Fruit fly (Drosophila melanogaster) whole organism, embryonic: ENCODE measurements around the gene CG43054.

Experiments used
- Antp ChIP-seq: fragments of 200-800 bp; sonication (Bioruptor generic); optimal IDR thresholded peaks from 3 replicates; lab custom pipeline; 2016; ENCODE audit warnings: missing biosample characterization, missing genetic modification characterization
- Atf3 ChIP-seq: fragments of 200-800 bp; sonication (Bioruptor generic); optimal IDR thresholded peaks from 3 replicates; lab custom pipeline; 2016; ENCODE audit warnings: missing biosample characterization, missing genetic modification characterization
- BtbVII ChIP-seq: fragments of 200-800 bp; sonication (Bioruptor generic); optimal IDR thresholded peaks from 3 replicates; lab custom pipeline; 2017; ENCODE audit warnings: missing biosample characterization, mild to moderate bottlenecking, missing genetic modification characterization
- CG10209 ChIP-seq: fragments of 200-800 bp; sonication (Bioruptor generic); optimal IDR thresholded peaks from 3 replicates; lab custom pipeline; 2017; ENCODE audit warnings: missing biosample characterization, mild to moderate bottlenecking, missing genetic modification characterization, missing genetic modification reagents
- CG10267 ChIP-seq: fragments of 200-800 bp; sonication (Bioruptor generic); optimal IDR thresholded peaks from 2 replicates; lab custom pipeline; 2018; ENCODE audit warnings: missing biosample characterization, mild to moderate bottlenecking, missing genetic modification characterization, moderate library complexity
- CG13287 ChIP-seq: fragments of 200-800 bp; sonication (Bioruptor generic); IDR thresholded peaks from 2 replicates; pipeline ENCODE4 v1.3.6; 2022; ENCODE audit warnings: missing biosample characterization, missing genetic modification characterization; ENCODE audit not compliant: partially characterized antibody
- CG15696 ChIP-seq: fragments of 200-800 bp; sonication (Bioruptor generic); optimal IDR thresholded peaks from 2 replicates; lab custom pipeline; 2019; ENCODE audit warnings: missing biosample characterization, mild to moderate bottlenecking, missing genetic modification characterization, moderate library complexity
- CG17802 ChIP-seq: fragments of 200-800 bp; sonication (Bioruptor generic); optimal IDR thresholded peaks from 2 replicates; lab custom pipeline; 2018; ENCODE audit warnings: missing biosample characterization, mild to moderate bottlenecking, missing genetic modification characterization, moderate library complexity
- CG2678 ChIP-seq: fragments of 200-800 bp; sonication (Bioruptor generic); optimal IDR thresholded peaks from 3 replicates; lab custom pipeline; 2019; ENCODE audit warnings: missing biosample characterization, mild to moderate bottlenecking, missing genetic modification characterization, moderate library complexity
- CG3065 ChIP-seq: fragments of 200-800 bp; sonication (Bioruptor generic); optimal IDR thresholded peaks from 2 replicates; lab custom pipeline; 2016; ENCODE audit warnings: missing biosample characterization, missing genetic modification characterization
- CG32532 ChIP-seq: fragments of 200-800 bp; sonication (Bioruptor generic); IDR thresholded peaks from 2 replicates; pipeline ENCODE4 v1.3.6; 2022; ENCODE audit warnings: missing biosample characterization, missing genetic modification characterization
- CG33557 ChIP-seq: fragments of 200-800 bp; sonication (Bioruptor generic); optimal IDR thresholded peaks from 2 replicates; lab custom pipeline; 2019; ENCODE audit warnings: missing biosample characterization, mild to moderate bottlenecking, missing genetic modification characterization, moderate library complexity
- CG3847 ChIP-seq: fragments of 200-800 bp; sonication (Bioruptor generic); IDR thresholded peaks from 2 replicates; pipeline ENCODE4 v1.3.6; 2022; ENCODE audit warnings: missing biosample characterization, missing genetic modification characterization
- CG3995 ChIP-seq: fragments of 200-800 bp; sonication (Bioruptor generic); optimal IDR thresholded peaks from 3 replicates; lab custom pipeline; 2016; ENCODE audit warnings: missing biosample characterization, missing genetic modification characterization
- CG5180 ChIP-seq: fragments of 200-800 bp; sonication (Bioruptor generic); optimal IDR thresholded peaks from 3 replicates; lab custom pipeline; 2017; ENCODE audit warnings: missing biosample characterization, missing genetic modification characterization, mild to moderate bottlenecking, moderate library complexity, missing genetic modification reagents
- CG6272 ChIP-seq: fragments of 200-800 bp; sonication (Bioruptor generic); IDR thresholded peaks from 2 replicates; pipeline ENCODE4 v1.3.6; 2022; ENCODE audit warnings: missing biosample characterization, missing genetic modification characterization
- CG7372 ChIP-seq: fragments of 200-800 bp; sonication (Bioruptor generic); IDR thresholded peaks from 2 replicates; pipeline ENCODE4 v1.3.6; 2022; ENCODE audit warnings: missing biosample characterization, missing genetic modification characterization
- CrebB ChIP-seq: fragments of 200-800 bp; sonication (Bioruptor generic); optimal IDR thresholded peaks from 3 replicates; lab custom pipeline; 2018; ENCODE audit warnings: missing biosample characterization, mild to moderate bottlenecking, missing genetic modification characterization
- Deaf1 ChIP-seq: fragments of 200-800 bp; optimal IDR thresholded peaks from 3 replicates; lab custom pipeline; 2019; ENCODE audit warnings: missing biosample characterization, mild to moderate bottlenecking, missing genetic modification characterization, moderate library complexity
- Dip2 ChIP-seq: fragments of 200-800 bp; sonication (Bioruptor generic); IDR thresholded peaks from 2 replicates; pipeline ENCODE4 v1.3.6; 2022; ENCODE audit warnings: missing biosample characterization, missing genetic modification characterization
- Doc2 ChIP-seq: fragments of 200-800 bp; sonication (Bioruptor generic); IDR thresholded peaks from 2 replicates; pipeline ENCODE4 v1.3.6; 2022; ENCODE audit warnings: missing biosample characterization, missing genetic modification characterization
- Hand ChIP-seq: fragments of 200-800 bp; sonication (Bioruptor generic); optimal IDR thresholded peaks from 2 replicates; lab custom pipeline; 2017; ENCODE audit warnings: mild to moderate bottlenecking, missing biosample characterization, missing genetic modification reagents, missing genetic modification characterization
- Hey ChIP-seq: fragments of 200-800 bp; sonication (Bioruptor generic); optimal IDR thresholded peaks from 3 replicates; lab custom pipeline; 2018; ENCODE audit warnings: missing biosample characterization, mild to moderate bottlenecking, missing genetic modification characterization
- Hr3 ChIP-seq: fragments of 200-800 bp; sonication (Bioruptor generic); optimal IDR thresholded peaks from 3 replicates; lab custom pipeline; 2016; ENCODE audit warnings: missing biosample characterization, missing genetic modification characterization
- Nf-YB ChIP-seq: fragments of 200-800 bp; sonication (Bioruptor generic); optimal IDR thresholded peaks from 3 replicates; lab custom pipeline; 2019; ENCODE audit warnings: missing biosample characterization, mild to moderate bottlenecking, missing genetic modification characterization, moderate library complexity
- Vsx1 ChIP-seq: fragments of 200-800 bp; sonication (Bioruptor generic); optimal IDR thresholded peaks from 2 replicates; lab custom pipeline; 2017; ENCODE audit warnings: missing biosample characterization, mild to moderate bottlenecking, missing genetic modification characterization, missing genetic modification reagents
- Xbp1 ChIP-seq: fragments of 200-800 bp; sonication (Bioruptor generic); optimal IDR thresholded peaks from 3 replicates; lab custom pipeline; 2016; ENCODE audit warnings: missing biosample characterization, mild to moderate bottlenecking, missing genetic modification characterization
- bsh ChIP-seq, 2 experiments: fragments of 200-800 bp; sonication (Bioruptor generic); optimal IDR thresholded peaks; 2 replicates each; lab custom pipeline; 2017 to 2018; ENCODE audit warnings: mild to moderate bottlenecking in 2 of 2, missing biosample characterization in 2 of 2, missing genetic modification characterization in 2 of 2, moderate library complexity in 1 of 2
- cg ChIP-seq: fragments of 200-800 bp; sonication (Bioruptor generic); optimal IDR thresholded peaks from 3 replicates; lab custom pipeline; 2019; ENCODE audit warnings: missing biosample characterization, mild to moderate bottlenecking, missing genetic modification characterization, moderate library complexity
- crc ChIP-seq: fragments of 200-800 bp; sonication (Bioruptor generic); optimal IDR thresholded peaks from 2 replicates; lab custom pipeline; 2016; ENCODE audit warnings: missing biosample characterization, missing genetic modification characterization
- dimm ChIP-seq: fragments of 200-800 bp; sonication (Bioruptor generic); IDR thresholded peaks from 2 replicates; pipeline ENCODE4 v1.3.6; 2022; ENCODE audit warnings: missing biosample characterization, missing genetic modification characterization
- dmrt99B ChIP-seq: fragments of 200-800 bp; sonication (Bioruptor generic); optimal IDR thresholded peaks from 2 replicates; lab custom pipeline; 2018; ENCODE audit warnings: missing biosample characterization, mild to moderate bottlenecking, missing genetic modification characterization, moderate library complexity
- ewg ChIP-seq: fragments of 200-800 bp; sonication (Bioruptor generic); optimal IDR thresholded peaks from 3 replicates; lab custom pipeline; 2017; ENCODE audit warnings: mild to moderate bottlenecking, missing biosample characterization, missing genetic modification reagents, missing genetic modification characterization
- gce ChIP-seq: fragments of 200-800 bp; sonication (Bioruptor generic); IDR thresholded peaks from 3 replicates; pipeline ENCODE4 v1.3.6; 2022; ENCODE audit warnings: missing biosample characterization, missing genetic modification characterization
- grau ChIP-seq: fragments of 200-800 bp; optimal IDR thresholded peaks from 3 replicates; lab custom pipeline; 2019; ENCODE audit warnings: missing biosample characterization, mild to moderate bottlenecking, missing genetic modification characterization, moderate library complexity
- hth ChIP-seq: fragments of >200 bp; optimal IDR thresholded peaks from 2 replicates; lab custom pipeline; 2017; ENCODE audit warnings: inconsistent platforms
- kay ChIP-seq: fragments of 200-800 bp; sonication (Bioruptor generic); optimal IDR thresholded peaks from 2 replicates; lab custom pipeline; 2016; ENCODE audit warnings: missing biosample characterization, missing genetic modification characterization
- kni ChIP-seq: fragments of 200-800 bp; sonication (Bioruptor generic); optimal IDR thresholded peaks from 3 replicates; lab custom pipeline; 2017; ENCODE audit warnings: mild to moderate bottlenecking, missing biosample characterization, missing genetic modification reagents, missing genetic modification characterization
- lmd ChIP-seq: fragments of 200-800 bp; sonication (Bioruptor generic); IDR thresholded peaks from 2 replicates; pipeline ENCODE4 v1.3.6; 2022; ENCODE audit warnings: missing biosample characterization, missing genetic modification characterization
- luna ChIP-seq: fragments of 200-800 bp; sonication (Bioruptor generic); optimal IDR thresholded peaks from 2 replicates; lab custom pipeline; 2016; ENCODE audit warnings: missing biosample characterization, missing genetic modification characterization
- phol ChIP-seq: fragments of 200-800 bp; sonication (Bioruptor generic); optimal IDR thresholded peaks from 3 replicates; lab custom pipeline; 2018; ENCODE audit warnings: missing biosample characterization, mild to moderate bottlenecking, missing genetic modification characterization, moderate library complexity
- psq ChIP-seq: fragments of 200-800 bp; sonication (Bioruptor generic); optimal IDR thresholded peaks from 2 replicates; lab custom pipeline; 2017; ENCODE audit warnings: missing biosample characterization, missing genetic modification characterization
- rib ChIP-seq: fragments of 200-800 bp; sonication (Bioruptor generic); IDR thresholded peaks from 2 replicates; pipeline ENCODE4 v1.3.6; 2022; ENCODE audit warnings: missing biosample characterization, missing genetic modification characterization
- run ChIP-seq: fragments of 200-800 bp; sonication (Bioruptor generic); optimal IDR thresholded peaks from 3 replicates; lab custom pipeline; 2018; ENCODE audit warnings: missing biosample characterization, mild to moderate bottlenecking, missing genetic modification characterization
- sc ChIP-seq, 3 experiments: fragments of >200 bp in 2 of 3; fragments of 200-800 bp in 1 of 3; sonication (Bioruptor generic) in 1 of 3; optimal IDR thresholded peaks; 2 replicates in 2 of 3; 3 replicates in 1 of 3; lab custom pipeline; 2017; ENCODE audit warnings: mild to moderate bottlenecking in 1 of 3, missing biosample characterization in 1 of 3, missing genetic modification characterization in 1 of 3, missing genetic modification reagents in 1 of 3
- sens-2 ChIP-seq: fragments of 200-800 bp; sonication (Bioruptor generic); IDR thresholded peaks from 2 replicates; pipeline ENCODE4 v1.3.6; 2022; ENCODE audit warnings: missing biosample characterization, missing genetic modification characterization
- shn ChIP-seq: fragments of 200-800 bp; sonication (Bioruptor generic); optimal IDR thresholded peaks from 3 replicates; lab custom pipeline; 2016; ENCODE audit warnings: missing biosample characterization, missing genetic modification characterization
- slp2 ChIP-seq: fragments of 200-800 bp; sonication (Bioruptor generic); optimal IDR thresholded peaks from 2 replicates; lab custom pipeline; 2016; ENCODE audit warnings: missing biosample characterization, missing genetic modification characterization

Gene CG43054

dm6 chr2L:17588173-17589082 lies 39.2 kb upstream of the CG43054 start (continued):
- peak; percentile 38 for TF ChIP-seq Hr3
- TF ChIP-seq grau (tag; lab: Kevin White, UChicago): peak; percentile 72
- TF ChIP-seq kni (GFP tag; lab: Kevin White, UChicago): peak; percentile 32
- no peak for TF ChIP-seq shn
- peak; percentile 46 for TF ChIP-seq Nf-YB (GFP tag; lab: Kevin White, UChicago)
- TF ChIP-seq CG7372 (GFP tag; lab: Robert Waterston, UW): no peak
- TF ChIP-seq Dip2 (GFP tag; lab: Robert Waterston, UW): no peak
- TF ChIP-seq CrebB: no peak
- no peak for TF ChIP-seq crc
- TF ChIP-seq rib (GFP tag; lab: Robert Waterston, UW): no peak
- TF ChIP-seq run (tag; lab: Kevin White, UChicago): no peak
- peak; percentile 82 for TF ChIP-seq CG2678
- TF ChIP-seq Antp (GFP tag; lab: Kevin White, UChicago): no peak
- TF ChIP-seq bsh (GFP tag; optimal IDR thresholded peaks at IDR 0.05; lab: Kevin White, UChicago): peak in 1 of 2 experiments; percentile 47
- no peak for TF ChIP-seq CG17802 (tag; lab: Kevin White, UChicago)
- peak; percentile 55 for TF ChIP-seq CG33557 (GFP tag; lab: Kevin White, UChicago)
- no peak for TF ChIP-seq sc (optimal IDR thresholded peaks at IDR 0.05; lab: Kevin White, UChicago)
- TF ChIP-seq sc (GFP tag; optimal IDR thresholded peaks at IDR 0.05; lab: Kevin White, UChicago): peak; percentile 36
- no peak for TF ChIP-seq CG3995 (GFP tag; lab: Kevin White, UChicago)
- peak; percentile 13 for TF ChIP-seq CG10209 (GFP tag; lab: Kevin White, UChicago)
- TF ChIP-seq Xbp1: peak; percentile 24
- no peak for TF ChIP-seq luna (GFP tag; lab: Kevin White, UChicago)
- peak; percentile 33 for TF ChIP-seq cg (GFP tag; lab: Kevin White, UChicago)
- TF ChIP-seq lmd: no peak
- no peak for TF ChIP-seq BtbVII
- no peak for TF ChIP-seq hth (lab: Kevin White, UChicago)
- no peak for TF ChIP-seq CG3847 (GFP tag; lab: Robert Waterston, UW)
- no peak for TF ChIP-seq Atf3 (GFP tag; lab: Kevin White, UChicago)
- no peak for TF ChIP-seq slp2 (GFP tag; lab: Kevin White, UChicago)
- no peak for TF ChIP-seq Hand (GFP tag; lab: Kevin White, UChicago)
- peak; percentile 17 for TF ChIP-seq Deaf1 (tag; lab: Kevin White, UChicago)
- TF ChIP-seq ewg: no peak
- TF ChIP-seq gce: no peak
- peak; percentile 76 for TF ChIP-seq dmrt99B (tag; lab: Kevin White, UChicago)
- TF ChIP-seq CG6272 (GFP tag; lab: Robert Waterston, UW): 0 out of 2 replicates have a peak, but pooled peaks have one; percentile 20
- TF ChIP-seq Vsx1 (GFP tag; lab: Kevin White, UChicago): no peak
- no peak for TF ChIP-seq dimm (GFP tag; lab: Robert Waterston, UW)
- TF ChIP-seq CG3065 (GFP tag; lab: Kevin White, UChicago): no peak
- TF ChIP-seq CG15696 (tag; lab: Kevin White, UChicago): peak; percentile 64
- peak; percentile 69 for TF ChIP-seq CG10267
- no peak for TF ChIP-seq psq
- TF ChIP-seq CG32532 (GFP tag; lab: Robert Waterston, UW): no peak
- peak; percentile 17 for TF ChIP-seq kay (GFP tag; lab: Kevin White, UChicago)
- no peak for TF ChIP-seq CG5180 (GFP tag; lab: Kevin White, UChicago)
- peak; percentile 75 for TF ChIP-seq phol (tag; lab: Kevin White, UChicago)
- TF ChIP-seq Doc2 (GFP tag; lab: Robert Waterston, UW): no peak
- peak; percentile 36 for TF ChIP-seq Hey (tag; lab: Kevin White, UChicago)
- no peak for TF ChIP-seq sens-2 (GFP tag; lab: Robert Waterston, UW)
- TF ChIP-seq CG13287: no peak
